Fruit fly (Drosophila melanogaster) S2 (cell line): Measurements from ENCODE around the gene CG42324.

Source experiments
- CG8478 ChIP-seq: fragments of >200 bp; optimal IDR thresholded peaks from 2 replicates; lab custom pipeline; 2018
- CTCF ChIP-seq, 2 experiments: fragments of >200 bp; optimal IDR thresholded peaks; 2 replicates each; lab custom pipeline; 2018

dm6 chr3L:3471174-3471573, 1.1 kb upstream of the CG42324 start, which contains the start of gene CG14971:
- TF ChIP-seq CTCF (optimal IDR thresholded peaks at IDR 0.05; lab: Kevin White, UChicago) (peak in 1 of 2 experiments; percentile 27), CG8478 (lab: Kevin White, UChicago) (no peak)
